1 worm cellular context compared by ENCODE assay signal in the genomic region with DNA sequence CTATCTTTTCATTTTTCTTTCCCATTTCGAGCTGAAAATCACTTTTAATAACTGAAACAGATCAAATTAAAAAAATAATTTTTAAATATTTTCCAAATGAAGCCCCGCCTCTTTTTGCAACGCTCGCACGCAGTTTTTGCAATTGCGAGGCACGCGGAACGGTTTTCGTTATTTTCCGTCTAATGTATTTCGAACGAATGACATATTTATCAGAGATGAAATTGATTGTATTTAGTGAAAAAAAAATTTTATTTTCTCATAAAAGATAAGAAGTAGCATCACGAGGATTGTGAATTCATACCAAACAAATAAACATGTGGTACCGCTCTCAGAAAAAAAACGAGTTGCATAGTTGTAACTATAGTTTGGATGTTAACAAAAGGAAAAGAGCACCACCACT.
TF ChIP-seq lines count a peak whose summit lies in the region.

A gene (minus strand): TSS at position 31 of the 400 bp plus-strand sequence.

TF ChIP-seq in whole organism, L4 larva, 104 proteins besides CTCF, POLR2A, EP300 and RAD21 (continued from another document):
- TF ChIP-seq ceh-20 (GFP tag; IDR thresholded peaks at IDR 0.05; lab: Robert Waterston, UW) (0 out of 2 replicates have a peak, but pooled peaks have one; percentile 29), nhr-77 (tag; optimal IDR thresholded peaks at IDR 0.05; lab: Kevin White, UChicago) (peak; percentile 24), saeg-2 (GFP tag; IDR thresholded peaks at IDR 0.05; lab: Robert Waterston, UW) (0 out of 2 replicates have a peak, but pooled peaks have one; percentile 8), sdz-12 (GFP tag; optimal IDR thresholded peaks at IDR 0.05; lab: Kevin White, UChicago) (peak; percentile 64), vab-7 (GFP tag; IDR thresholded peaks at IDR 0.05; lab: Robert Waterston, UW) (0 out of 2 replicates have a peak, but pooled peaks have one; percentile 37), zip-2 (tag; optimal IDR thresholded peaks at IDR 0.05; lab: Kevin White, UChicago) (peak; percentile 54), ama-1 (optimal IDR thresholded peaks at IDR 0.05; lab: Kevin White, UChicago) (peak; percentile 83), lin-38 (GFP tag; IDR thresholded peaks at IDR 0.05; lab: Robert Waterston, UW) (peak; percentile 85), nhr-237 (tag; optimal IDR thresholded peaks at IDR 0.05; lab: Kevin White, UChicago) (no peak), ceh-28 (tag; optimal IDR thresholded peaks at IDR 0.05; lab: Kevin White, UChicago) (no peak), daf-12 (tag; optimal IDR thresholded peaks at IDR 0.05; lab: Kevin White, UChicago) (no peak), nhr-25 (tag; optimal IDR thresholded peaks at IDR 0.05; lab: Kevin White, UChicago; ENCODE audit: borderline replicate concordance, insufficient read depth) (no peak), spr-1 (tag; optimal IDR thresholded peaks at IDR 0.05; lab: Kevin White, UChicago) (peak; percentile 80), dmd-9 (GFP tag; IDR thresholded peaks at IDR 0.05; lab: Robert Waterston, UW) (no peak), madf-5 (GFP tag; IDR thresholded peaks at IDR 0.05; lab: Robert Waterston, UW) (no peak), gei-8 (GFP tag; optimal IDR thresholded peaks at IDR 0.05; lab: Kevin White, UChicago) (no peak), zfp-2 (tag; optimal IDR thresholded peaks at IDR 0.05; lab: Kevin White, UChicago) (peak; percentile 37), nhr-42 (GFP tag; IDR thresholded peaks at IDR 0.05; lab: Robert Waterston, UW) (peak; percentile 38; the same call in 1 of the 2 replicates), lin-15B (tag; optimal IDR thresholded peaks at IDR 0.05; lab: Kevin White, UChicago) (no peak), pha-4 (GFP tag; IDR thresholded peaks at IDR 0.05; lab: Robert Waterston, UW) (peak; percentile 81), pha-4 (tag; optimal IDR thresholded peaks at IDR 0.05; lab: Kevin White, UChicago) (no peak), rbr-2 (tag; optimal IDR thresholded peaks at IDR 0.05; lab: Kevin White, UChicago) (peak; percentile 46), nhr-102 (tag; optimal IDR thresholded peaks at IDR 0.05; lab: Kevin White, UChicago) (peak; percentile 80), spr-3 (GFP tag; optimal IDR thresholded peaks at IDR 0.05; lab: Kevin White, UChicago) (no peak), hlh-11 (tag; optimal IDR thresholded peaks at IDR 0.05; lab: Kevin White, UChicago) (no peak), zfp-3 (GFP tag; conservative IDR thresholded peaks at IDR 0.05; lab: Robert Waterston, UW) (peak; percentile 73; the same call in 1 of the 2 replicates), Y5F2A.4 (GFP tag; optimal IDR thresholded peaks at IDR 0.05; lab: Kevin White, UChicago) (no peak), lsy-2 (tag; optimal IDR thresholded peaks at IDR 0.05; lab: Kevin White, UChicago) (peak in 1 of 2 experiments; percentile 84), aly-2 (tag; optimal IDR thresholded peaks at IDR 0.05; lab: Kevin White, UChicago) (no peak), mxl-2 (GFP tag; conservative IDR thresholded peaks at IDR 0.05; lab: Robert Waterston, UW) (no peak), D1046.2 (GFP tag; IDR thresholded peaks at IDR 0.05; lab: Robert Waterston, UW) (no peak), F49E8.2 (tag; optimal IDR thresholded peaks at IDR 0.05; lab: Kevin White, UChicago; ENCODE audit: borderline replicate concordance) (peak; percentile 70), tag-97 (GFP tag; IDR thresholded peaks at IDR 0.05; lab: Robert Waterston, UW) (no peak)
